Fruit fly (Drosophila melanogaster): ENCODE measurements around the gene wts.
A peak's percentile ranks its signal among the peaks of the same experiment; 100 is the strongest.

Gene wts

DNA sequence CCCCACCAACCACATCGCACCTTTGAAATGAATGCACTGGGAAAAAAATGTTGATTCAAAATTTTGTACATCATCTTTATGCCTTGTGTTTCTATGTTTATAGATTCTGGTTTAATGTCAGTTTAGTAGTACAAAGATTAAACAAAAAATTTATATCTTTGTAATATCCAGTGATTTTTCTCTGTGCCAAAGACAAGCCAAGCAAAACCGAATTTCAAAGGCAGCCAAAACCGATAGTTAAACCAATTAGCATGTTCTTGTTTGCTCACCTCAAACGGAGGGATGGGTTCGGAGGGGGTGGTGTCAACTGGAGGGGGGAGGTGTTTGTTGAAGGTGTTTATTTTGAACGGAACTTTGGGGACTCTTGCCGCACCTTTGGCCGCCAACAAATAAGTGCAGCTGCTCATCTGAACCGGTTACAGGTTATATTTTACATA, 7.5 kb upstream of the wts start (continued):
- TF ChIP-seq hkb (optimal IDR thresholded peaks at IDR 0.05) (no peak), hkb (GFP tag; IDR thresholded peaks at IDR 0.05) (peak; percentile 93), CG14965 (GFP tag; optimal IDR thresholded peaks at IDR 0.05; ENCODE audit: borderline replicate concordance) (peak; percentile 56), sisA (GFP tag; IDR thresholded peaks at IDR 0.05) (peak; percentile 90), CG9817 (tag; optimal IDR thresholded peaks at IDR 0.05) (peak; percentile 76), CG13775 (GFP tag; optimal IDR thresholded peaks at IDR 0.05) (peak; percentile 62), CG17361 (GFP tag; IDR thresholded peaks at IDR 0.05) (peak; percentile 91), oc (tag; optimal IDR thresholded peaks at IDR 0.05) (peak; percentile 85), eve (GFP tag; optimal IDR thresholded peaks at IDR 0.05) (peak in 1 of 2 experiments; percentile 93), E2f2 (GFP tag; IDR thresholded peaks at IDR 0.05) (peak; percentile 62), gt (GFP tag; IDR thresholded peaks at IDR 0.05) (peak; percentile 14; the same call in 1 of the 2 replicates), CG13123 (GFP tag; optimal IDR thresholded peaks at IDR 0.05) (peak; percentile 76), CTCF (GFP tag; optimal IDR thresholded peaks at IDR 0.05) (peak; percentile 35), HLH3B (GFP tag; IDR thresholded peaks at IDR 0.05) (peak; percentile 91), Meics (GFP tag; optimal IDR thresholded peaks at IDR 0.05) (peak; percentile 83), CG34376 (GFP tag; optimal IDR thresholded peaks at IDR 0.05) (no peak), CG10543 (GFP tag; optimal IDR thresholded peaks at IDR 0.05) (peak; percentile 40), Nf-YC (tag; optimal IDR thresholded peaks at IDR 0.05) (peak; percentile 65), Hmr (GFP tag; optimal IDR thresholded peaks at IDR 0.05) (peak; percentile 73), pan (optimal IDR thresholded peaks at IDR 0.05) (no peak), pan (GFP tag; optimal IDR thresholded peaks at IDR 0.05 in 1 of 2, IDR thresholded peaks at IDR 0.05 in 1 of 2) (peak in 1 of 2 experiments; percentile 91), hb (GFP tag; IDR thresholded peaks at IDR 0.05; ENCODE audit: partially characterized antibody) (no peak), ttk (GFP tag; IDR thresholded peaks at IDR 0.05) (peak; percentile 85), pita (GFP tag; optimal IDR thresholded peaks at IDR 0.05) (no peak), CG12659 (GFP tag; optimal IDR thresholded peaks at IDR 0.05) (peak; percentile 78), CG14050 (GFP tag; IDR thresholded peaks at IDR 0.05) (peak; percentile 75), gsb-n (tag; optimal IDR thresholded peaks at IDR 0.05) (peak; percentile 86), CG17385 (GFP tag; optimal IDR thresholded peaks at IDR 0.05) (peak; percentile 82), abd-A (tag; optimal IDR thresholded peaks at IDR 0.05) (peak; percentile 11), ci (GFP tag; IDR thresholded peaks at IDR 0.05) (peak; percentile 91), CG4328 (GFP tag; optimal IDR thresholded peaks at IDR 0.05) (peak; percentile 59), Optix (GFP tag; IDR thresholded peaks at IDR 0.05) (peak; percentile 40; the same call in 1 of the 3 replicates), CG3847 (GFP tag; IDR thresholded peaks at IDR 0.05) (peak; percentile 76), CG11085 (GFP tag; IDR thresholded peaks at IDR 0.05) (no peak; the same call in 1 of the 2 replicates), CG8478 (optimal IDR thresholded peaks at IDR 0.05) (no peak), gem (tag; optimal IDR thresholded peaks at IDR 0.05) (peak; percentile 93), inv (GFP tag; IDR thresholded peaks at IDR 0.05; ENCODE audit: partially characterized antibody) (no peak), CG10979 (tag; optimal IDR thresholded peaks at IDR 0.05) (peak; percentile 91), sc (optimal IDR thresholded peaks at IDR 0.05) (no peak), sc (GFP tag; optimal IDR thresholded peaks at IDR 0.05) (peak; percentile 70), chm (GFP tag; IDR thresholded peaks at IDR 0.05) (peak; percentile 72; the same call in 1 of the 2 replicates), pnt (GFP tag; optimal IDR thresholded peaks at IDR 0.05) (peak; percentile 83), CG10267 (tag; optimal IDR thresholded peaks at IDR 0.05) (peak; percentile 85), CG2889 (GFP tag; IDR thresholded peaks at IDR 0.05) (peak; percentile 73; the same call in 2 of the 3 replicates), CG34422 (GFP tag; IDR thresholded peaks at IDR 0.05) (peak; percentile 88), nau (GFP tag; optimal IDR thresholded peaks at IDR 0.05) (peak; percentile 84), CG4360 (GFP tag; IDR thresholded peaks at IDR 0.05) (peak; percentile 45), CG4707 (GFP tag; optimal IDR thresholded peaks at IDR 0.05) (peak; percentile 56), stc (GFP tag; IDR thresholded peaks at IDR 0.05) (peak; percentile 89), z (GFP tag; IDR thresholded peaks at IDR 0.05) (no peak), Xrp1 (GFP tag; IDR thresholded peaks at IDR 0.05) (peak; percentile 90), Deaf1 (tag; optimal IDR thresholded peaks at IDR 0.05) (peak; percentile 69)

All from whole organism, embryonic.